Worm (Caenorhabditis elegans) whole organism, L1 larva: ENCODE results near the gene Y53F4B.7.

ENCODE experiments used
- ama-1 ChIP-seq: fragments of 150-350 bp; optimal IDR thresholded peaks from 2 replicates; lab custom pipeline; 2014
- efl-3 ChIP-seq: fragments of 200-800 bp; sonication (Bioruptor generic); optimal IDR thresholded peaks from 2 replicates; lab custom pipeline; 2018; ENCODE audit warnings: mild to moderate bottlenecking, missing genetic modification characterization, missing compliant biosample characterization

- TF ChIP-seq efl-3 (no peak), ama-1 (lab: Kevin White, UChicago) (no peak)
Measured at ce11 chrII:15015669-15016068, 23.0 kb downstream of the Y53F4B.7 start.
